Worm (Caenorhabditis elegans) whole organism, young adult: ENCODE measurements around the gene tir-1.

Experiments
- B0035.1 ChIP-seq: sonication (generic microtip); optimal IDR thresholded peaks from 2 replicates; lab custom pipeline; 2016; ENCODE audit warnings: missing genetic modification characterization, mild to moderate bottlenecking, missing compliant biosample characterization, missing genotype, missing genetic modification reagents
- C06A6.2 ChIP-seq: fragments of 200-800 bp; sonication (Bioruptor generic); conservative IDR thresholded peaks from 2 replicates; pipeline ENCODE4 v1.3.6; 2022; ENCODE audit warnings: missing genetic modification characterization, missing compliant biosample characterization
- F23B12.7 ChIP-seq: sonication (generic microtip); optimal IDR thresholded peaks from 2 replicates; lab custom pipeline; 2017; ENCODE audit warnings: missing genetic modification characterization, mild to moderate bottlenecking, missing compliant biosample characterization, antibody characterized with exemption, moderate library complexity; ENCODE audit not compliant: insufficient read depth
- F39B2.1 ChIP-seq: fragments of 200-800 bp; sonication (Bioruptor generic); IDR thresholded peaks from 2 replicates; pipeline ENCODE4 v1.3.6; 2022; ENCODE audit warnings: missing genetic modification reagents, missing genetic modification characterization, missing compliant biosample characterization
- F55B11.4 ChIP-seq: sonication (generic microtip); optimal IDR thresholded peaks from 2 replicates; lab custom pipeline; 2016; ENCODE audit warnings: missing compliant biosample characterization, missing genetic modification characterization, borderline replicate concordance; ENCODE audit not compliant: insufficient read depth
- F57A8.1 ChIP-seq: fragments of 200-800 bp; sonication (Bioruptor generic); optimal IDR thresholded peaks from 2 replicates; lab custom pipeline; 2018; ENCODE audit warnings: mild to moderate bottlenecking, missing genetic modification characterization, moderate library complexity, missing compliant biosample characterization
- K11D2.4 ChIP-seq: fragments of 200-800 bp; sonication (Bioruptor generic); IDR thresholded peaks from 2 replicates; pipeline ENCODE4 v1.3.6; 2022; ENCODE audit warnings: missing genetic modification reagents, missing genetic modification characterization, missing compliant biosample characterization
- T07F8.4 ChIP-seq: sonication (generic microtip); optimal IDR thresholded peaks from 2 replicates; lab custom pipeline; 2016; ENCODE audit warnings: mild to moderate bottlenecking, missing genetic modification characterization, moderate library complexity, missing compliant biosample characterization
- Y67H2A.10 ChIP-seq: fragments of 200-800 bp; sonication (Bioruptor generic); conservative IDR thresholded peaks from 2 replicates; pipeline ENCODE4 v1.3.6; 2022; ENCODE audit warnings: missing genetic modification reagents, missing genetic modification characterization, missing compliant biosample characterization
- Y95B8A.8 ChIP-seq: fragments of 200-800 bp; sonication (Bioruptor generic); IDR thresholded peaks from 2 replicates; pipeline ENCODE4 v1.3.6; 2022; ENCODE audit warnings: missing genetic modification reagents, missing genetic modification characterization, missing compliant biosample characterization
- ZK185.1 ChIP-seq: sonication (generic microtip); optimal IDR thresholded peaks from 2 replicates; lab custom pipeline; 2016; ENCODE audit warnings: mild to moderate bottlenecking, missing genetic modification characterization, missing compliant biosample characterization; ENCODE audit not compliant: poor library complexity, severe bottlenecking
- ama-1 ChIP-seq, 3 experiments: fragments of 150-350 bp in 1 of 3; sonication (generic microtip) in 2 of 3; optimal IDR thresholded peaks; 2 replicates each; lab custom pipeline; 2014 to 2018; ENCODE audit warnings: missing biosample characterization in 2 of 3, missing genetic modification characterization in 2 of 3, missing genetic modification reagents in 2 of 3
- atf-7 ChIP-seq: sonication (generic microtip); optimal IDR thresholded peaks from 2 replicates; lab custom pipeline; 2017; ENCODE audit warnings: mild to moderate bottlenecking, missing genetic modification characterization, missing compliant biosample characterization
- bed-1 ChIP-seq: fragments of 200-800 bp; sonication (Bioruptor generic); IDR thresholded peaks from 2 replicates; pipeline ENCODE4 v1.3.6; 2022; ENCODE audit warnings: missing genetic modification reagents, missing genetic modification characterization, missing compliant biosample characterization
- cebp-2 ChIP-seq: fragments of 200-800 bp; sonication (Bioruptor generic); IDR thresholded peaks from 2 replicates; pipeline ENCODE4 v1.3.6; 2022; ENCODE audit warnings: missing genetic modification characterization, missing compliant biosample characterization
- ceh-100 ChIP-seq: fragments of 200-800 bp; sonication (Bioruptor generic); IDR thresholded peaks from 2 replicates; pipeline ENCODE4 v1.3.6; 2022; ENCODE audit warnings: missing genetic modification reagents, missing genetic modification characterization, missing compliant biosample characterization
- ceh-27 ChIP-seq: fragments of 200-800 bp; sonication (Bioruptor generic); optimal IDR thresholded peaks from 2 replicates; lab custom pipeline; 2018; ENCODE audit warnings: mild to moderate bottlenecking, missing genetic modification characterization, moderate library complexity, missing compliant biosample characterization
- ceh-91 ChIP-seq: fragments of 200-800 bp; sonication (Bioruptor generic); IDR thresholded peaks from 2 replicates; pipeline ENCODE4 v1.3.6; 2022; ENCODE audit warnings: missing genetic modification reagents, missing genetic modification characterization, missing compliant biosample characterization
- chd-7 ChIP-seq: sonication (generic microtip); optimal IDR thresholded peaks from 2 replicates; lab custom pipeline; 2016; ENCODE audit warnings: mild to moderate bottlenecking, missing genetic modification characterization, moderate library complexity, missing compliant biosample characterization
- die-1 ChIP-seq: sonication (generic microtip); optimal IDR thresholded peaks from 2 replicates; lab custom pipeline; 2016; ENCODE audit warnings: missing genotype, mild to moderate bottlenecking, missing genetic modification characterization, missing compliant biosample characterization
- dox-1 ChIP-seq: fragments of 200-800 bp; sonication (Bioruptor generic); IDR thresholded peaks from 2 replicates; pipeline ENCODE4 v1.3.6; 2022; ENCODE audit warnings: missing genetic modification reagents, missing genetic modification characterization, missing compliant biosample characterization
- dpff-1 ChIP-seq: sonication (generic microtip); optimal IDR thresholded peaks from 2 replicates; lab custom pipeline; 2017; ENCODE audit warnings: mild to moderate bottlenecking, missing genetic modification characterization, missing compliant biosample characterization
- egrh-3 ChIP-seq: fragments of 200-800 bp; sonication (Bioruptor generic); IDR thresholded peaks from 2 replicates; pipeline ENCODE4 v1.3.6; 2022; ENCODE audit warnings: missing genetic modification reagents, missing genetic modification characterization, missing compliant biosample characterization
- fkh-3 ChIP-seq: sonication (generic microtip); optimal IDR thresholded peaks from 2 replicates; lab custom pipeline; 2016; ENCODE audit warnings: mild to moderate bottlenecking, missing genetic modification characterization, missing compliant biosample characterization
- him-1 ChIP-seq: sonication (generic microtip); optimal IDR thresholded peaks from 2 replicates; lab custom pipeline; 2016; ENCODE audit warnings: missing genotype, missing genetic modification reagents, missing genetic modification characterization, missing compliant biosample characterization
- hrde-1 ChIP-seq: sonication (generic microtip); optimal IDR thresholded peaks from 2 replicates; lab custom pipeline; 2016; ENCODE audit warnings: missing genetic modification characterization, mild to moderate bottlenecking, missing compliant biosample characterization, moderate library complexity, missing genotype, missing genetic modification reagents, borderline replicate concordance
- lin-54 ChIP-seq: fragments of 200-800 bp; sonication (Bioruptor generic); optimal IDR thresholded peaks from 2 replicates; lab custom pipeline; 2018; ENCODE audit warnings: mild to moderate bottlenecking, missing genetic modification characterization, missing compliant biosample characterization
- lir-1 ChIP-seq: fragments of 200-800 bp; sonication (Bioruptor generic); conservative IDR thresholded peaks from 2 replicates; pipeline ENCODE4 v1.3.6; 2022; ENCODE audit warnings: missing genetic modification reagents, missing genetic modification characterization, missing compliant biosample characterization
- mxl-1 ChIP-seq: sonication (generic microtip); optimal IDR thresholded peaks from 2 replicates; lab custom pipeline; 2016; ENCODE audit warnings: missing genetic modification characterization, missing compliant biosample characterization
- nhr-179 ChIP-seq: sonication (generic microtip); optimal IDR thresholded peaks from 2 replicates; lab custom pipeline; 2016; ENCODE audit warnings: mild to moderate bottlenecking, missing genetic modification characterization, missing compliant biosample characterization
- nhr-27 ChIP-seq: fragments of 200-800 bp; sonication (Bioruptor generic); optimal IDR thresholded peaks from 2 replicates; lab custom pipeline; 2018; ENCODE audit warnings: mild to moderate bottlenecking, missing genetic modification characterization, moderate library complexity, missing compliant biosample characterization
- nhr-80 ChIP-seq: sonication (generic microtip); optimal IDR thresholded peaks from 2 replicates; lab custom pipeline; 2016; ENCODE audit warnings: missing genetic modification characterization, missing compliant biosample characterization
- pbrm-1 ChIP-seq: fragments of 200-800 bp; sonication (Bioruptor generic); IDR thresholded peaks from 2 replicates; pipeline ENCODE4 v1.3.6; 2022; ENCODE audit warnings: missing genetic modification reagents, missing genetic modification characterization, missing compliant biosample characterization
- rpc-1 ChIP-seq, 2 experiments: fragments of 150-350 bp in 1 of 2; sonication (generic microtip) in 1 of 2; optimal IDR thresholded peaks; 2 replicates each; lab custom pipeline; 2014 to 2018; ENCODE audit warnings: missing biosample characterization in 1 of 2, missing genetic modification characterization in 1 of 2, missing genetic modification reagents in 1 of 2, missing genotype in 1 of 2
- snpc-4 ChIP-seq, 5 experiments: fragments of 150-350 bp in 1 of 5; sonication (generic microtip) in 4 of 5; optimal IDR thresholded peaks; 2 replicates each; lab custom pipeline; 2014 to 2018; ENCODE audit warnings: missing genetic modification characterization in 5 of 5, missing biosample characterization in 3 of 5, antibody characterized with exemption in 2 of 5, mild to moderate bottlenecking in 2 of 5, missing compliant biosample characterization in 2 of 5, missing genotype in 2 of 5, moderate library complexity in 2 of 5, missing genetic modification reagents in 1 of 5
- tbx-9 ChIP-seq: sonication (generic microtip); optimal IDR thresholded peaks from 2 replicates; lab custom pipeline; 2016; ENCODE audit warnings: borderline replicate concordance, missing genetic modification characterization, inconsistent platforms, missing compliant biosample characterization
- xnd-1 ChIP-seq: sonication (generic microtip); optimal IDR thresholded peaks from 2 replicates; lab custom pipeline; 2016; ENCODE audit warnings: missing genotype, missing genetic modification reagents, missing genetic modification characterization, missing compliant biosample characterization
- zim-3 ChIP-seq: sonication (generic microtip); optimal IDR thresholded peaks from 2 replicates; lab custom pipeline; 2017; ENCODE audit warnings: mild to moderate bottlenecking, missing genetic modification characterization, moderate library complexity, missing compliant biosample characterization
- ztf-28 ChIP-seq: fragments of 200-800 bp; sonication (Bioruptor generic); IDR thresholded peaks from 2 replicates; pipeline ENCODE4 v1.3.6; 2022; ENCODE audit warnings: missing genetic modification reagents, missing genetic modification characterization, missing compliant biosample characterization
- ztf-6 ChIP-seq: fragments of 200-800 bp; sonication (Bioruptor generic); IDR thresholded peaks from 2 replicates; pipeline ENCODE4 v1.3.6; 2022; ENCODE audit warnings: missing genetic modification reagents, missing genetic modification characterization, missing compliant biosample characterization

The tir-1 gene

DNA sequence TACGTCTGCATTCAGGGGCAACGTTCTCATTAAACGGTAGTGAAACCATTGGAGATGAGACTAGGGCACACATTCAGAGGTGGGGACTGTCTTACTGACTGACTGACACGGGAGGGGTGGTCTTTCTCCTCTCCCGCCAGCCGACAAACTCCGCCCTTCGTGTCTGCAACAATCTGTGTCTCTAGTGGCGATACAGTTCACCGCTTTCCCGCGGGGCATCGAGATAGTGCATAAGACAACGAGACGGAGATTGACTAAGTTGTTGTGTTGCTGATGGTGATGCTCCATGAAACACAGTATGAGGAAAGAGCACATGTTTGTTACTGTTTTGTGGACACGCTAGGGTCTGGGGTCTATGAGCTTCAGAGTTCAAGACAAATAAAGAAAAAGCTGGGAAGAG lies 28.0 kb downstream of the tir-1 start (continued):
- TF ChIP-seq dpff-1 (tag; lab: Kevin White, UChicago) (no peak), F57A8.1 (GFP tag; lab: Kevin White, UChicago) (no peak), T07F8.4 (tag; lab: Kevin White, UChicago) (no peak), nhr-27 (tag; lab: Kevin White, UChicago) (no peak), egrh-3 (0 out of 2 replicates have a peak, but pooled peaks have one; percentile 5), chd-7 (tag; lab: Kevin White, UChicago) (no peak), ceh-27 (GFP tag; lab: Kevin White, UChicago) (peak; percentile 32), nhr-80 (tag; lab: Kevin White, UChicago) (peak; percentile 74)

DNA sequence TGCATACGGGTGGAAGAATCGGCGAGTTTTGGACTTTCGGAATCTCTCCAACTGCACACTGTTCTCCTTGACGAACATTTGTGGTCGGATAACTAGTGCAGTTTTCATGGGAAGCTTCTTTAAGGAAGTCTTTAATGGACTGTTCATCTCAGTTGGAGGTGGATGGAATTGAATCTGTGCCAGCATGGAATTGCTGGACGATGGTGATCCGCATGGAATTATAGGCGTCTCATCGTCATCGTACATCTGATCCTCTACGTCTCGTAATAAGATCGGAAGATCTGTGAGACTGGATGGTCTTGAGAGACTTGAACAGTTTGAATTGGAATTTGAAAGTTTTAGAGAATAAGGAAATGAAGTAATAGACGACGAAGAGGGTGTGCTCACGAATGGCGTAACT lies 28.5 kb downstream of the tir-1 start:
- peak; percentile 5 for TF ChIP-seq ama-1 (optimal IDR thresholded peaks at IDR 0.05; lab: Kevin White, UChicago)
- TF ChIP-seq ama-1 (GFP tag; optimal IDR thresholded peaks at IDR 0.05; lab: Kevin White, UChicago) = no peak
- TF ChIP-seq bed-1 (GFP tag; lab: Robert Waterston, UW) = no peak

DNA sequence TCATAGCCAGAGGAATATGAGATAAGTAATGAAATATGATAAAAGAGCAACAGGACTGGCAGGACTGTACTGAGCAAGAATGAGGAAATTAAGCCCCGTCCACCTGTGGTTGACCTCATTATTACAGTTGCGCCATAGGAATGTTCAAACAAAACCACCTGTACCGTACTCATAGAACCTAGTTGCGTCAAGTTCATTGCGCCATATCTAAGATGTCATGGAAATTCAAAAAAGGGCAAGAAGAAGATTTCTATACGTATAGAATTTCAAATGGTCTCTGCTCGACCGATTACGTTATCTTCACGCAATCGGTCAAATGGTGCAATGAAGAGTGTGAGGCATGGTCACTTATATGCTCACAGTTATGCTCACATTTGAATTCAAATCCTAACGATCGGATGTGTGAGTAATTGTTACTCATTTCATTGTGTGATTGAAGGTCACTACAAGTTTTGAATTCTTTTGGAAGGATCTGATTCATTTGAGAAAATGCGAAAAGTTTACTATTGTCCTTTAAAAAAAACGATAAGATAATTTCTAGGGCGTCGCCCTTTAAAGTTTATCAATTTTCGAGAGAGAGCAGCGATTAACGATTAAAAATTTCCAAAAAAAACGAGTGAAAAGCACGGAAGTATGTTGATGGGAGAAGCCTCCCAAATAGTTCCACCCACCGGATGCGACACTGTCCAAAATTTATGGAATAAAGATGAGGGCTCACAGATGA lies 29.5 kb downstream of the tir-1 start:
- TF ChIP-seq him-1 (tag; lab: Kevin White, UChicago) = no peak
- TF ChIP-seq ZK185.1 (tag; lab: Kevin White, UChicago) = no peak
- TF ChIP-seq B0035.1 = no peak
- no peak for TF ChIP-seq ceh-91 (GFP tag; lab: Robert Waterston, UW)
- TF ChIP-seq C06A6.2 (GFP tag; lab: Robert Waterston, UW) = no peak
- TF ChIP-seq Y95B8A.8 (GFP tag; lab: Robert Waterston, UW) = 0 out of 2 replicates have a peak, but pooled peaks have one; percentile 30
- 0 out of 2 replicates have a peak, but pooled peaks have one; percentile 63 for TF ChIP-seq cebp-2
- TF ChIP-seq rpc-1 (optimal IDR thresholded peaks at IDR 0.05; lab: Kevin White, UChicago) = no peak
- TF ChIP-seq rpc-1 (tag; optimal IDR thresholded peaks at IDR 0.05; lab: Kevin White, UChicago) = no peak
- no peak for TF ChIP-seq snpc-4 (GFP tag; optimal IDR thresholded peaks at IDR 0.05; lab: Kevin White, UChicago)
- no peak for TF ChIP-seq snpc-4 (tag; optimal IDR thresholded peaks at IDR 0.05; lab: Kevin White, UChicago)
- TF ChIP-seq zim-3 (tag; lab: Kevin White, UChicago) = peak; percentile 29
- no peak for TF ChIP-seq F23B12.7 (tag; lab: Kevin White, UChicago)
- no peak for TF ChIP-seq nhr-179 (tag; lab: Kevin White, UChicago)
- peak; percentile 53 for TF ChIP-seq nhr-80 (tag; lab: Kevin White, UChicago)
- no peak for TF ChIP-seq Y67H2A.10 (GFP tag; lab: Robert Waterston, UW)
- no peak for TF ChIP-seq die-1 (tag; lab: Kevin White, UChicago)
- peak; percentile 16; the same call in 1 of the 2 replicates for TF ChIP-seq dox-1 (GFP tag; lab: Robert Waterston, UW)

DNA sequence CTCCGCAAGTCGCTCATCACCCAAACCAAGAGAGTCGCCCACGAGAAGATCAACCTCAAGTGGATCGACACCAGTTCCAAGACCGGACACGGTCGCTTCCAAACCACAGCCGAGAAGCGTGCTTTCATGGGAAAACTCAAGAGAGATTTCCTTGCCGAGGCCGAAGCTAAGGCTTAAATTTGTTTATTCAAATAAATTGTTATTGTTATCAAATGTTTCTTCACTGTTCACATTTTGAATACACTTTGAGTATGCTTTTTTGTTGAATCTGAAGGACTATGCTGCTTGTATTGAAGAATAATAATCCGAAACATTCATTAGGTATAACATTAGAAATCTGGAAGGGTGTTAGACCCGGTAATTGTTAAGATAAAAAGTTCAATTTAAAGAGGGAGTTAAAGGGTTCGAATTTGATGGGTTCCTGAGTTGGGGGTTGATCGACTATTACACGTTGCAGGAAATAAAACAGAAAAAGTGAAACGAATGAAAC lies 32.1 kb downstream of the tir-1 start:
- TF ChIP-seq K11D2.4 (GFP tag; lab: Robert Waterston, UW) (no peak), atf-7 (peak; percentile 82), hrde-1 (tag; lab: Kevin White, UChicago) (peak; percentile 97), mxl-1 (tag; lab: Kevin White, UChicago) (peak; percentile 72), xnd-1 (tag; lab: Kevin White, UChicago) (peak; percentile 38), ztf-6 (no peak), lir-1 (GFP tag; lab: Robert Waterston, UW) (0 out of 2 replicates have a peak, but pooled peaks have one; percentile 26), fkh-3 (tag; lab: Kevin White, UChicago) (no peak), egrh-3 (no peak), F55B11.4 (tag; lab: Kevin White, UChicago) (no peak), F39B2.1 (peak; percentile 88), lin-54 (GFP tag; lab: Kevin White, UChicago) (peak; percentile 78), ztf-28 (GFP tag; lab: Robert Waterston, UW) (no peak), ceh-27 (GFP tag; lab: Kevin White, UChicago) (peak; percentile 41), pbrm-1 (peak; percentile 80; the same call in 1 of the 2 replicates), ceh-100 (GFP tag; lab: Robert Waterston, UW) (peak; percentile 71), tbx-9 (tag; lab: Kevin White, UChicago) (no peak)
